Worm (Caenorhabditis elegans) whole organism, L3 larva: ENCODE results near the gene Y39B6A.9.
"Not testable (repeated sequence)": the region's sequence is repeated elsewhere in the genome, so short reads cannot be mapped to it uniquely, and the experiment has no call there.

Experiments
- aly-2 ChIP-seq: fragments of 150-350 bp; optimal IDR thresholded peaks from 2 replicates; lab custom pipeline; 2014; ENCODE audit warnings: missing biosample characterization, missing genetic modification characterization
- ama-1 ChIP-seq: fragments of 150-350 bp; optimal IDR thresholded peaks from 2 replicates; lab custom pipeline; 2018
- ceh-28 ChIP-seq: fragments of 150-350 bp; optimal IDR thresholded peaks from 2 replicates; lab custom pipeline; 2014; ENCODE audit warnings: missing biosample characterization, missing genetic modification reagents, missing genetic modification characterization
- elt-3 ChIP-seq, 3 experiments: fragments of 150-350 bp in 1 of 3; sonication (generic microtip) in 2 of 3; optimal IDR thresholded peaks; 2 replicates in 2 of 3; 4 replicates in 1 of 3; lab custom pipeline; 2014 to 2017; ENCODE audit warnings: missing biosample characterization in 3 of 3, missing genetic modification characterization in 3 of 3
- fkh-2 ChIP-seq: fragments of 150-350 bp; optimal IDR thresholded peaks from 2 replicates; lab custom pipeline; 2014; ENCODE audit warnings: missing biosample characterization, missing genetic modification reagents, missing genetic modification characterization
- mdl-1 ChIP-seq: fragments of 150-350 bp; optimal IDR thresholded peaks from 2 replicates; lab custom pipeline; 2014; ENCODE audit warnings: missing biosample characterization, missing genetic modification characterization
- nfya-1 ChIP-seq: sonication (generic microtip); optimal IDR thresholded peaks from 2 replicates; lab custom pipeline; 2017; ENCODE audit warnings: missing genetic modification characterization, mild to moderate bottlenecking, missing compliant biosample characterization, antibody characterized with exemption, moderate library complexity; ENCODE audit not compliant: insufficient read depth
- nhr-28 ChIP-seq: fragments of 150-350 bp; optimal IDR thresholded peaks from 2 replicates; lab custom pipeline; 2014; ENCODE audit warnings: missing biosample characterization, missing genetic modification characterization
- pha-4 ChIP-seq: fragments of 150-350 bp; optimal IDR thresholded peaks from 2 replicates; lab custom pipeline; 2014; ENCODE audit warnings: missing biosample characterization, missing genetic modification reagents, missing genetic modification characterization
- tbx-2 ChIP-seq: sonication (generic microtip); optimal IDR thresholded peaks from 2 replicates; lab custom pipeline; 2016; ENCODE audit warnings: mild to moderate bottlenecking, missing genetic modification characterization, missing compliant biosample characterization
- unc-39 ChIP-seq: sonication (generic microtip); optimal IDR thresholded peaks from 4 replicates; lab custom pipeline; 2017; ENCODE audit warnings: missing biosample characterization, missing genetic modification characterization
- ztf-11 ChIP-seq: fragments of 150-350 bp; optimal IDR thresholded peaks from 2 replicates; lab custom pipeline; 2014; ENCODE audit warnings: missing biosample characterization, missing genetic modification characterization
- ztf-4 ChIP-seq: fragments of 150-350 bp; optimal IDR thresholded peaks from 2 replicates; lab custom pipeline; 2014; ENCODE audit warnings: missing biosample characterization, missing genetic modification characterization

DNA sequence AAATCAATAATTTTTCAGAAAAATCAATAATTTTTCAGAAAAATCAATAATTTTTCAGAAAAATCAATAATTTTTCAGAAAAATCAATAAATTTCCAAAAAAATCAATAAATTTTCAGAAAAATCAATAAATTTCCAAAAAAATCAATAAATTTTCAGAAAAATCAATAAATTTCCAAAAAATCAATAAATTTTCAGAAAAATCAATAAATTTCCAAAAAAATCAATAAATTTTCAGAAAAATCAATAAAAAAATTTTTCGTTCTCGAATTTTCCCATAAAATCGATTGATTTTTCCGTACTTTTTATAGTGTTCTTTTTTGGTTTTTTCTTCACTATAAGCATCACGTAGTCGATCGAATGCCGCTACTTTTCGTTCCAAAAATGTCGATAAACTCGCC, 36.2 kb upstream of the Y39B6A.9 start:
- TF ChIP-seq nfya-1; ama-1 (lab: Kevin White, UChicago); elt-3 (tag; optimal IDR thresholded peaks at IDR 0.05; lab: Kevin White, UChicago); ztf-11 (tag; lab: Kevin White, UChicago); fkh-2; nhr-28 (tag; lab: Kevin White, UChicago); unc-39; tbx-2; aly-2 (tag; lab: Kevin White, UChicago); ztf-4 (tag; lab: Kevin White, UChicago); pha-4 (tag; lab: Kevin White, UChicago); mdl-1 (tag; lab: Kevin White, UChicago): not testable (repeated sequence)
- peak; percentile 78 for TF ChIP-seq ceh-28 (tag; lab: Kevin White, UChicago)
